Worm (Caenorhabditis elegans): Measurements from ENCODE around the gene npr-39.
A peak's percentile ranks its signal among the peaks of the same experiment; 100 is the strongest.

The npr-39 gene

ce11 chrV:10023062-10023536, 43.8 kb upstream of the npr-39 start:
- TF ChIP-seq hrde-1 (tag; optimal IDR thresholded peaks at IDR 0.05; ENCODE audit: borderline replicate concordance) = peak; percentile 97
- TF ChIP-seq mxl-1 (tag; optimal IDR thresholded peaks at IDR 0.05) = no peak
- 0 out of 2 replicates have a peak, but pooled peaks have one; percentile 17 for TF ChIP-seq pbrm-1 (GFP tag; IDR thresholded peaks at IDR 0.05)
- peak; percentile 82 for TF ChIP-seq F49E8.2 (tag; optimal IDR thresholded peaks at IDR 0.05; ENCODE audit: insufficient read depth)
- TF ChIP-seq snpc-3.4 (tag; optimal IDR thresholded peaks at IDR 0.05) = peak; percentile 84
- TF ChIP-seq Y67H2A.10 (GFP tag; conservative IDR thresholded peaks at IDR 0.05) = no peak
- TF ChIP-seq lsl-1 (GFP tag; optimal IDR thresholded peaks at IDR 0.05) = peak; percentile 23
- TF ChIP-seq let-526 (GFP tag; IDR thresholded peaks at IDR 0.05) = no peak
- no peak for TF ChIP-seq ama-1 (optimal IDR thresholded peaks at IDR 0.05)
- TF ChIP-seq ama-1 (GFP tag; optimal IDR thresholded peaks at IDR 0.05) = peak; percentile 33 to 73
- no peak for TF ChIP-seq F37B4.10 (GFP tag; IDR thresholded peaks at IDR 0.05)
- no peak for TF ChIP-seq efl-1 (GFP tag; optimal IDR thresholded peaks at IDR 0.05)
- peak; percentile 46; the same call in 1 of the 2 replicates for TF ChIP-seq B0336.3 (GFP tag; IDR thresholded peaks at IDR 0.05)
- no peak for TF ChIP-seq ZK185.1 (tag; optimal IDR thresholded peaks at IDR 0.05; ENCODE audit: poor library complexity, severe bottlenecking)
- TF ChIP-seq unc-130 (GFP tag; optimal IDR thresholded peaks at IDR 0.05) = peak; percentile 97
- TF ChIP-seq ztf-3 (GFP tag; optimal IDR thresholded peaks at IDR 0.05) = no peak
- TF ChIP-seq Y95B8A.8 (GFP tag; IDR thresholded peaks at IDR 0.05) = peak; percentile 97
- TF ChIP-seq xnd-1 (tag; optimal IDR thresholded peaks at IDR 0.05) = peak; percentile 5
- TF ChIP-seq egl-44 (GFP tag; IDR thresholded peaks at IDR 0.05) = no peak
- peak; percentile 25 for TF ChIP-seq hmg-1.2 (GFP tag; IDR thresholded peaks at IDR 0.05)
- TF ChIP-seq lin-26 (GFP tag; IDR thresholded peaks at IDR 0.05) = 0 out of 2 replicates have a peak, but pooled peaks have one; percentile 28
- no peak for TF ChIP-seq rpc-1 (optimal IDR thresholded peaks at IDR 0.05)
- peak; percentile 12 for TF ChIP-seq rpc-1 (tag; optimal IDR thresholded peaks at IDR 0.05)
- no peak for TF ChIP-seq egl-18 (GFP tag; IDR thresholded peaks at IDR 0.05)
- no peak for TF ChIP-seq ztf-22 (GFP tag; optimal IDR thresholded peaks at IDR 0.05)
- no peak for TF ChIP-seq egrh-3 (GFP tag; IDR thresholded peaks at IDR 0.05)
- TF ChIP-seq nhr-27 (tag; optimal IDR thresholded peaks at IDR 0.05) = peak; percentile 80
- no peak for TF ChIP-seq madf-10 (tag; optimal IDR thresholded peaks at IDR 0.05)
- no peak for TF ChIP-seq ceh-79 (tag; optimal IDR thresholded peaks at IDR 0.05)
- peak; percentile 61; the same call in 1 of the 2 replicates for TF ChIP-seq C17E4.6 (GFP tag; IDR thresholded peaks at IDR 0.05)
- peak; percentile 98 for TF ChIP-seq Y79H2A.3 (GFP tag; conservative IDR thresholded peaks at IDR 0.05)
- TF ChIP-seq chd-7 (tag; optimal IDR thresholded peaks at IDR 0.05) = no peak
- TF ChIP-seq Y53F4B.3 (GFP tag; IDR thresholded peaks at IDR 0.05) = 0 out of 2 replicates have a peak, but pooled peaks have one; percentile 37
- TF ChIP-seq B0261.1 (tag; optimal IDR thresholded peaks at IDR 0.05) = no peak
- no peak for TF ChIP-seq nfya-2 (GFP tag; IDR thresholded peaks at IDR 0.05)
- TF ChIP-seq cebp-1 (GFP tag; IDR thresholded peaks at IDR 0.05) = no peak
- peak; percentile 3 for TF ChIP-seq cebp-1 (tag; optimal IDR thresholded peaks at IDR 0.05)
- TF ChIP-seq nhr-120 (GFP tag; IDR thresholded peaks at IDR 0.05) = no peak
- no peak for TF ChIP-seq athp-1 (tag; optimal IDR thresholded peaks at IDR 0.05)
- peak; percentile 63; the same call in 1 of the 2 replicates for TF ChIP-seq ztf-25 (GFP tag; IDR thresholded peaks at IDR 0.05)
- TF ChIP-seq nhr-80 (tag; optimal IDR thresholded peaks at IDR 0.05) = no peak
- TF ChIP-seq dpl-1 (GFP tag; optimal IDR thresholded peaks at IDR 0.05) = no peak
- TF ChIP-seq tbx-9 (tag; optimal IDR thresholded peaks at IDR 0.05; ENCODE audit: borderline replicate concordance) = no peak
- no peak for TF ChIP-seq bed-1 (GFP tag; IDR thresholded peaks at IDR 0.05)
- TF ChIP-seq lsy-27 (tag; optimal IDR thresholded peaks at IDR 0.05; ENCODE audit: borderline replicate concordance, insufficient read depth) = no peak
- TF ChIP-seq K12H6.12 (tag; optimal IDR thresholded peaks at IDR 0.05) = no peak
- no peak for TF ChIP-seq lin-40 (tag; optimal IDR thresholded peaks at IDR 0.05)
- TF ChIP-seq lag-1 (GFP tag; IDR thresholded peaks at IDR 0.05) = no peak
- no peak for TF ChIP-seq akir-1 (GFP tag; optimal IDR thresholded peaks at IDR 0.05)

Data from whole organism, young adult.